Worm (Caenorhabditis elegans): ENCODE data around the gene R12B2.2.

- no peak for TF ChIP-seq snpc-4 (tag; optimal IDR thresholded peaks at IDR 0.05)
- no peak for TF ChIP-seq nhr-25 (tag; optimal IDR thresholded peaks at IDR 0.05; ENCODE audit: borderline replicate concordance, insufficient read depth)
- TF ChIP-seq ztf-7 (tag; optimal IDR thresholded peaks at IDR 0.05) = no peak
Measured at ce11 chrIII:5845483-5845882, 38.7 kb downstream of the R12B2.2 start.

Measured in whole organism, L4 larva.